Fruit fly (Drosophila melanogaster): Measurements from ENCODE around the gene CG12985.

- TF ChIP-seq Myc (optimal IDR thresholded peaks at IDR 0.05) (no peak), OdsH (GFP tag; optimal IDR thresholded peaks at IDR 0.05) (no peak), usp (GFP tag; optimal IDR thresholded peaks at IDR 0.05) (no peak), HLH106 (tag; optimal IDR thresholded peaks at IDR 0.05) (no peak), dmrt93B (GFP tag; optimal IDR thresholded peaks at IDR 0.05) (no peak), woc (GFP tag; optimal IDR thresholded peaks at IDR 0.05) (no peak), Dfd (GFP tag; optimal IDR thresholded peaks at IDR 0.05) (no peak), Hnf4 (GFP tag; optimal IDR thresholded peaks at IDR 0.05) (no peak)
Measured at dm6 chrX:17883418-17883817, at the start of gene CG12985.

Measured in whole organism, wandering third instar larva.